Fruit fly (Drosophila melanogaster) whole organism, embryonic: ENCODE data around the gene CG31867.

Experiments used
- Ada2b ChIP-seq: fragments of 200-800 bp; sonication (Bioruptor generic); IDR thresholded peaks from 2 replicates; pipeline ENCODE4 v1.3.6; 2022; ENCODE audit warnings: missing biosample characterization, missing genetic modification characterization
- CG10274 ChIP-seq: fragments of 200-800 bp; sonication (Bioruptor generic); optimal IDR thresholded peaks from 3 replicates; lab custom pipeline; 2017; ENCODE audit warnings: missing biosample characterization, mild to moderate bottlenecking, missing genetic modification characterization
- CG11723 ChIP-seq: fragments of 200-800 bp; sonication (Bioruptor generic); optimal IDR thresholded peaks from 2 replicates; lab custom pipeline; 2017; ENCODE audit warnings: missing biosample characterization, mild to moderate bottlenecking, missing genetic modification characterization
- CG16815 ChIP-seq: fragments of 200-800 bp; sonication (Bioruptor generic); optimal IDR thresholded peaks from 3 replicates; lab custom pipeline; 2017; ENCODE audit warnings: missing biosample characterization, mild to moderate bottlenecking, missing genetic modification characterization
- CG30020 ChIP-seq: fragments of 200-800 bp; optimal IDR thresholded peaks from 2 replicates; lab custom pipeline; 2019; ENCODE audit warnings: missing biosample characterization, mild to moderate bottlenecking, missing genetic modification characterization, moderate library complexity
- CG32767 ChIP-seq: fragments of 200-800 bp; sonication (Bioruptor generic); IDR thresholded peaks from 2 replicates; pipeline ENCODE4 v1.3.6; 2022; ENCODE audit warnings: missing biosample characterization, missing genetic modification characterization
- CG3847 ChIP-seq: fragments of 200-800 bp; sonication (Bioruptor generic); IDR thresholded peaks from 2 replicates; pipeline ENCODE4 v1.3.6; 2022; ENCODE audit warnings: missing biosample characterization, missing genetic modification characterization
- CG4707 ChIP-seq: fragments of 200-800 bp; sonication (Bioruptor generic); optimal IDR thresholded peaks from 2 replicates; lab custom pipeline; 2018; ENCODE audit warnings: missing biosample characterization, mild to moderate bottlenecking, missing genetic modification characterization, moderate library complexity
- CG7839 ChIP-seq: fragments of 200-800 bp; sonication (Bioruptor generic); optimal IDR thresholded peaks from 3 replicates; lab custom pipeline; 2018; ENCODE audit warnings: missing biosample characterization, mild to moderate bottlenecking, missing genetic modification characterization, moderate library complexity
- CG8388 ChIP-seq: fragments of 200-800 bp; sonication (Bioruptor generic); optimal IDR thresholded peaks from 2 replicates; lab custom pipeline; 2019; ENCODE audit warnings: missing biosample characterization, mild to moderate bottlenecking, missing genetic modification characterization, moderate library complexity
- CG9727 ChIP-seq: fragments of 200-800 bp; sonication (Bioruptor generic); optimal IDR thresholded peaks from 3 replicates; lab custom pipeline; 2017; ENCODE audit warnings: missing biosample characterization, mild to moderate bottlenecking, missing genetic modification characterization
- D19B ChIP-seq: fragments of 200-800 bp; sonication (Bioruptor generic); optimal IDR thresholded peaks from 2 replicates; lab custom pipeline; 2017; ENCODE audit warnings: missing biosample characterization, mild to moderate bottlenecking, missing genetic modification characterization
- E2f1 ChIP-seq: fragments of 200-800 bp; sonication (Bioruptor generic); IDR thresholded peaks from 2 replicates; pipeline ENCODE4 v1.3.6; 2022; ENCODE audit warnings: missing biosample characterization, missing genetic modification characterization
- Elba2 ChIP-seq: fragments of 200-800 bp; sonication (Bioruptor generic); optimal IDR thresholded peaks from 3 replicates; lab custom pipeline; 2016; ENCODE audit warnings: missing biosample characterization, missing genetic modification characterization
- Fer2 ChIP-seq: fragments of 200-800 bp; sonication (Bioruptor generic); optimal IDR thresholded peaks from 2 replicates; lab custom pipeline; 2018; ENCODE audit warnings: missing biosample characterization, mild to moderate bottlenecking, missing genetic modification characterization, moderate library complexity
- Gug ChIP-seq: fragments of 200-800 bp; sonication (Bioruptor generic); IDR thresholded peaks from 4 replicates; pipeline ENCODE4 v1.3.6; 2022; ENCODE audit warnings: missing biosample characterization, missing genetic modification characterization
- H2.0 ChIP-seq: fragments of 200-800 bp; sonication (Bioruptor generic); IDR thresholded peaks from 2 replicates; pipeline ENCODE4 v1.3.6; 2022; ENCODE audit warnings: missing biosample characterization, missing genetic modification characterization
- HLHmδ ChIP-seq: fragments of 200-800 bp; sonication (Bioruptor generic); optimal IDR thresholded peaks from 2 replicates; lab custom pipeline; 2018; ENCODE audit warnings: missing biosample characterization, mild to moderate bottlenecking, missing genetic modification characterization, moderate library complexity
- Hr3 ChIP-seq: fragments of 200-800 bp; sonication (Bioruptor generic); optimal IDR thresholded peaks from 3 replicates; lab custom pipeline; 2016; ENCODE audit warnings: missing biosample characterization, missing genetic modification characterization
- Hr78 ChIP-seq, 2 experiments: fragments of 200-800 bp in 1 of 2; fragments of >200 bp in 1 of 2; sonication (Bioruptor generic) in 1 of 2; optimal IDR thresholded peaks; 2 replicates each; lab custom pipeline; 2017 to 2019; ENCODE audit warnings: missing biosample characterization in 2 of 2, missing genetic modification characterization in 2 of 2, mild to moderate bottlenecking in 1 of 2, moderate library complexity in 1 of 2
- Lim3 ChIP-seq: fragments of 200-800 bp; sonication (Bioruptor generic); IDR thresholded peaks from 2 replicates; pipeline ENCODE4 v1.3.6; 2022; ENCODE audit warnings: missing biosample characterization, missing genetic modification characterization
- MTF-1 ChIP-seq: fragments of 200-800 bp; sonication (Bioruptor generic); optimal IDR thresholded peaks from 2 replicates; lab custom pipeline; 2018; ENCODE audit warnings: missing biosample characterization, mild to moderate bottlenecking, missing genetic modification characterization, borderline replicate concordance
- Myb ChIP-seq: fragments of 200-800 bp; sonication (Bioruptor generic); optimal IDR thresholded peaks from 2 replicates; lab custom pipeline; 2016; ENCODE audit warnings: missing biosample characterization, missing genetic modification characterization
- NFAT ChIP-seq: fragments of 200-800 bp; sonication (Bioruptor generic); IDR thresholded peaks from 2 replicates; pipeline ENCODE4 v1.3.6; 2022; ENCODE audit warnings: missing biosample characterization, missing genetic modification characterization
- Nf-YC ChIP-seq: fragments of 200-800 bp; optimal IDR thresholded peaks from 3 replicates; lab custom pipeline; 2019; ENCODE audit warnings: missing biosample characterization, mild to moderate bottlenecking, missing genetic modification characterization, moderate library complexity
- Opbp ChIP-seq: fragments of 200-800 bp; sonication (Bioruptor generic); IDR thresholded peaks from 3 replicates; pipeline ENCODE4 v1.3.6; 2022; ENCODE audit warnings: missing biosample characterization, missing genetic modification characterization; ENCODE audit not compliant: partially characterized antibody
- Rfx ChIP-seq: fragments of 200-800 bp; sonication (Bioruptor generic); IDR thresholded peaks from 2 replicates; pipeline ENCODE4 v1.3.6; 2022; ENCODE audit warnings: missing biosample characterization, missing genetic modification characterization
- Sry-δ ChIP-seq: fragments of 200-800 bp; sonication (Bioruptor generic); optimal IDR thresholded peaks from 2 replicates; lab custom pipeline; 2016; ENCODE audit warnings: missing biosample characterization, missing genetic modification characterization
- bigmax ChIP-seq: fragments of 200-800 bp; sonication (Bioruptor generic); optimal IDR thresholded peaks from 2 replicates; lab custom pipeline; 2018; ENCODE audit warnings: missing biosample characterization, mild to moderate bottlenecking, missing genetic modification characterization
- cad ChIP-seq: fragments of >200 bp; optimal IDR thresholded peaks from 2 replicates; lab custom pipeline; 2017; ENCODE audit warnings: missing biosample characterization, missing genetic modification characterization
- cas ChIP-seq: fragments of 200-800 bp; sonication (Bioruptor generic); IDR thresholded peaks from 2 replicates; pipeline ENCODE4 v1.3.6; 2022; ENCODE audit warnings: missing biosample characterization, missing genetic modification characterization
- cwo ChIP-seq: fragments of 200-800 bp; sonication (Bioruptor generic); optimal IDR thresholded peaks from 3 replicates; lab custom pipeline; 2017; ENCODE audit warnings: missing biosample characterization, missing genetic modification characterization, mild to moderate bottlenecking, moderate library complexity, missing genetic modification reagents
- dmrt99B ChIP-seq: fragments of 200-800 bp; sonication (Bioruptor generic); optimal IDR thresholded peaks from 2 replicates; lab custom pipeline; 2018; ENCODE audit warnings: missing biosample characterization, mild to moderate bottlenecking, missing genetic modification characterization, moderate library complexity
- esg ChIP-seq: fragments of 200-800 bp; sonication (Bioruptor generic); conservative IDR thresholded peaks from 2 replicates; pipeline ENCODE4 v1.3.6; 2022; ENCODE audit warnings: missing biosample characterization, missing genetic modification characterization
- eve ChIP-seq, 2 experiments: fragments of >200 bp; optimal IDR thresholded peaks; 2 replicates each; lab custom pipeline; 2017; ENCODE audit warnings: missing biosample characterization in 2 of 2, missing genetic modification characterization in 2 of 2
- fru ChIP-seq: fragments of >200 bp; optimal IDR thresholded peaks from 2 replicates; lab custom pipeline; 2017
- gfzf ChIP-seq: fragments of 200-800 bp; sonication (Bioruptor generic); optimal IDR thresholded peaks from 2 replicates; lab custom pipeline; 2016; ENCODE audit warnings: missing biosample characterization, mild to moderate bottlenecking, missing genetic modification characterization, moderate library complexity
- gsb ChIP-seq: fragments of 200-800 bp; sonication (Bioruptor generic); IDR thresholded peaks from 2 replicates; pipeline ENCODE4 v1.3.6; 2022; ENCODE audit warnings: missing biosample characterization, missing genetic modification characterization
- hbn ChIP-seq: fragments of 200-800 bp; sonication (Bioruptor generic); IDR thresholded peaks from 2 replicates; pipeline ENCODE4 v1.3.6; 2022; ENCODE audit warnings: missing biosample characterization, missing genetic modification characterization; ENCODE audit not compliant: partially characterized antibody
- her ChIP-seq: fragments of 200-800 bp; sonication (Bioruptor generic); optimal IDR thresholded peaks from 2 replicates; lab custom pipeline; 2016; ENCODE audit warnings: missing biosample characterization, missing genetic modification characterization
- inv ChIP-seq: fragments of 200-800 bp; sonication (Bioruptor generic); IDR thresholded peaks from 2 replicates; pipeline ENCODE4 v1.3.6; 2022; ENCODE audit warnings: missing biosample characterization, missing genetic modification characterization; ENCODE audit not compliant: partially characterized antibody
- lilli ChIP-seq: fragments of 200-800 bp; sonication (Bioruptor generic); optimal IDR thresholded peaks from 3 replicates; lab custom pipeline; 2016; ENCODE audit warnings: missing biosample characterization, missing genetic modification characterization
- org-1 ChIP-seq: fragments of 200-800 bp; sonication (Bioruptor generic); optimal IDR thresholded peaks from 2 replicates; lab custom pipeline; 2017; ENCODE audit warnings: missing biosample characterization, missing genetic modification characterization
- pb ChIP-seq: fragments of 200-800 bp; sonication (Bioruptor generic); optimal IDR thresholded peaks from 3 replicates; lab custom pipeline; 2016; ENCODE audit warnings: missing biosample characterization, missing genetic modification characterization
- row ChIP-seq: fragments of 200-800 bp; sonication (Bioruptor generic); IDR thresholded peaks from 3 replicates; pipeline ENCODE4 v1.3.6; 2022; ENCODE audit warnings: missing biosample characterization, missing genetic modification characterization
- scrt ChIP-seq: fragments of 200-800 bp; sonication (Bioruptor generic); optimal IDR thresholded peaks from 2 replicates; lab custom pipeline; 2018; ENCODE audit warnings: missing biosample characterization, mild to moderate bottlenecking, missing genetic modification characterization, moderate library complexity
- slou ChIP-seq: fragments of 200-800 bp; sonication (Bioruptor generic); optimal IDR thresholded peaks from 3 replicates; lab custom pipeline; 2016; ENCODE audit warnings: missing biosample characterization, missing genetic modification characterization
- ssp ChIP-seq: fragments of 200-800 bp; sonication (Bioruptor generic); IDR thresholded peaks from 2 replicates; pipeline ENCODE4 v1.3.6; 2022; ENCODE audit warnings: missing biosample characterization, missing genetic modification characterization
- stwl ChIP-seq: fragments of 200-800 bp; sonication (Bioruptor generic); optimal IDR thresholded peaks from 3 replicates; lab custom pipeline; 2018; ENCODE audit warnings: missing biosample characterization, mild to moderate bottlenecking, missing genetic modification characterization, moderate library complexity
- tna ChIP-seq: fragments of 200-800 bp; sonication (Bioruptor generic); IDR thresholded peaks from 2 replicates; pipeline ENCODE4 v1.3.6; 2022; ENCODE audit warnings: missing biosample characterization, missing genetic modification characterization; ENCODE audit not compliant: partially characterized antibody
- zfh1 ChIP-seq: fragments of 200-800 bp; sonication (Bioruptor generic); IDR thresholded peaks from 3 replicates; pipeline ENCODE4 v1.3.6; 2022; ENCODE audit warnings: missing biosample characterization, missing genetic modification characterization

CG31867 gene

DNA sequence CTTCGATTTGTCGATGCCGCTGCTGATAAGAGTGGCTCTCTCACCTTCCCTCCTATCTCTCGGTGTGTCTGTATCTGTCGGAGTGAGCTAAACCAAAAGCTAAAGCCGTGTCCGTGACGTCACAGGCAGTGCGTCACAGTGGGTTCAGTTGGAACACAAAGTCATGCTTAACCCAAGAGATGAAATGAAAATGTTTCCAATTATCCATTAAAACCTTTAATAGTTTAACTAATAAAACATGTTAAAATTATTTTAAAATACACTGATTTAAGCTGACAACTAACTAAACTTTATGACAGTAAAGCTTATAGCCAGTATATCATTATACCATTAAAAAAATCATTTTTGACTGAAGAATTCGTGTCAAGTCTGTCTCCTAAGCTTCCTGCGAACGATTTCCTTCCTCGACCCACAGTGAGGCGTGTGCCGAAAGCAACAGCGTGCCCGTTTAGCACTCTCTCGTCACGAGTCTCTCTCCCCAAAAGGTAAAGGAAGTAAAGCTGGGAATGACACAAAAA lies 32.1 kb downstream of the CG31867 start, which contains the start of gene Idua (continued):
- TF ChIP-seq Opbp (GFP tag; lab: Robert Waterston, UW), result no peak
- no peak for TF ChIP-seq eve (GFP tag; optimal IDR thresholded peaks at IDR 0.05; lab: Kevin White, UChicago)
- TF ChIP-seq cas (GFP tag; lab: Robert Waterston, UW), result peak; percentile 13; the same call in 1 of the 2 replicates
- peak; percentile 53 for TF ChIP-seq CG3847 (GFP tag; lab: Robert Waterston, UW)
- TF ChIP-seq stwl, result no peak
- TF ChIP-seq Myb, result peak; percentile 11
- peak; percentile 37 for TF ChIP-seq CG16815 (GFP tag; lab: Kevin White, UChicago)
- TF ChIP-seq row (GFP tag; lab: Robert Waterston, UW), result peak; percentile 78
- TF ChIP-seq Hr3, result peak; percentile 52
- TF ChIP-seq dmrt99B (tag; lab: Kevin White, UChicago), result no peak
- TF ChIP-seq gsb (GFP tag; lab: Robert Waterston, UW), result peak; percentile 40; the same call in 1 of the 2 replicates
- peak; percentile 82 for TF ChIP-seq CG9727 (GFP tag; lab: Kevin White, UChicago)
- TF ChIP-seq her (GFP tag; lab: Kevin White, UChicago), result no peak
- no peak for TF ChIP-seq tna (GFP tag; lab: Robert Waterston, UW)
- TF ChIP-seq CG8388, result no peak
- peak; percentile 73 for TF ChIP-seq org-1
- no peak for TF ChIP-seq Sry-δ (GFP tag; lab: Kevin White, UChicago)
- peak; percentile 53; the same call in 1 of the 2 replicates for TF ChIP-seq Ada2b (GFP tag; lab: Robert Waterston, UW)
- TF ChIP-seq Gug (GFP tag; lab: Robert Waterston, UW), result peak; percentile 69
- TF ChIP-seq NFAT (GFP tag; lab: Robert Waterston, UW), result 0 out of 2 replicates have a peak, but pooled peaks have one; percentile 12
- TF ChIP-seq CG10274 (GFP tag; lab: Kevin White, UChicago), result peak; percentile 44
- TF ChIP-seq ssp, result no peak
- peak; percentile 82 for TF ChIP-seq cwo (GFP tag; lab: Kevin White, UChicago)
- TF ChIP-seq fru, result no peak
- no peak for TF ChIP-seq hbn
- peak; percentile 40 for TF ChIP-seq Fer2 (tag; lab: Kevin White, UChicago)
- peak; percentile 13 for TF ChIP-seq CG30020 (tag; lab: Kevin White, UChicago)
- peak; percentile 69 for TF ChIP-seq lilli (GFP tag; lab: Kevin White, UChicago)
- TF ChIP-seq, all 482 proteins: peak for 217

DNA sequence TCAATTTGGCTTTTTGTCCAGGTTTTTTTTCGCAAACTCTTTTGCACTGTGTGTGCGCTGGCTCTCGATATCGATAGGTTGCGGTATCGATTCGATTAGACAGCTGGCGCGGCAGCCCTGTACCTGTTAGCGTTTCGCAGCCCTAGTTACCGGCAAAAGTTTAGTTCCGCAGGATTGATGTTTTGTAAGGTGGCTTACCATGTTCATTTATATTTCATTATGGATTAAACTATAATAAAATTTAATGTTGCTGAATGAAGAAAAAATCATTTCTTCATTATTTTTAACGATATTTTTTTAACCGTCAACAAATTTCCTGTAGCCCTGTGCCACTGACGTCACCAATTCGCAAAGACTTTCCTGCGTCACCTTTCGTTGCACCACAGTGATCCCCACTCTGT lies 38.7 kb downstream of the CG31867 start, which contains the start of gene Reps:
Gene Reps, minus strand, starts transcription at position 84 of the 401 bp plus-strand sequence.
- TF ChIP-seq gfzf (GFP tag; lab: Kevin White, UChicago) (peak; percentile 38), esg (GFP tag; lab: Robert Waterston, UW) (peak; percentile 99), cad (GFP tag; lab: Kevin White, UChicago) (no peak), Nf-YC (tag; lab: Kevin White, UChicago) (peak; percentile 88), zfh1 (GFP tag; lab: Robert Waterston, UW) (peak; percentile 99), E2f1 (peak; percentile 99), inv (peak; percentile 52; the same call in 1 of the 2 replicates), MTF-1 (GFP tag; lab: Kevin White, UChicago) (peak; percentile 95), HLHmδ (GFP tag; lab: Kevin White, UChicago) (peak; percentile 17), CG32767 (peak; percentile 97), bigmax (peak; percentile 62), Opbp (GFP tag; lab: Robert Waterston, UW) (peak; percentile 15; the same call in 1 of the 3 replicates), Elba2 (GFP tag; lab: Kevin White, UChicago) (peak; percentile 98), H2.0 (GFP tag; lab: Robert Waterston, UW) (peak; percentile 98), CG4707 (GFP tag; lab: Kevin White, UChicago) (peak; percentile 90), pb (GFP tag; lab: Kevin White, UChicago) (peak; percentile 90), CG11723 (GFP tag; lab: Kevin White, UChicago) (peak; percentile 97), D19B (GFP tag; lab: Kevin White, UChicago) (peak; percentile 94), Lim3 (peak; percentile 96), Hr78 (GFP tag; optimal IDR thresholded peaks at IDR 0.05; lab: Kevin White, UChicago) (no peak), scrt (peak; percentile 95), CG7839 (tag; lab: Kevin White, UChicago) (peak; percentile 99), Rfx (peak; percentile 99), slou (GFP tag; lab: Kevin White, UChicago) (peak; percentile 99)
